Fruit fly (Drosophila melanogaster) whole organism, adult: ENCODE results near the gene CG42465.

ENCODE experiments used
- CG11617 ChIP-seq: fragments of 200-800 bp; sonication (Bioruptor generic); optimal IDR thresholded peaks from 2 replicates; lab custom pipeline; 2017; ENCODE audit warnings: mild to moderate bottlenecking, missing biosample characterization, missing genetic modification reagents, missing genetic modification characterization
- CG1620 ChIP-seq: fragments of 200-800 bp; sonication (Bioruptor generic); optimal IDR thresholded peaks from 2 replicates; lab custom pipeline; 2016; ENCODE audit warnings: missing biosample characterization, missing genetic modification characterization
- CG5204 ChIP-seq: fragments of 200-800 bp; sonication (Bioruptor generic); optimal IDR thresholded peaks from 2 replicates; lab custom pipeline; 2016; ENCODE audit warnings: missing biosample characterization, missing genetic modification characterization
- CG7101 ChIP-seq: fragments of 200-800 bp; sonication (Bioruptor generic); optimal IDR thresholded peaks from 2 replicates; lab custom pipeline; 2018; ENCODE audit warnings: missing biosample characterization, mild to moderate bottlenecking, missing genetic modification characterization, moderate library complexity
- Crg-1 ChIP-seq: fragments of 200-800 bp; sonication (Bioruptor generic); optimal IDR thresholded peaks from 2 replicates; lab custom pipeline; 2016; ENCODE audit warnings: missing biosample characterization, missing genetic modification characterization
- Hr96 ChIP-seq: fragments of 200-800 bp; sonication (Bioruptor generic); optimal IDR thresholded peaks from 2 replicates; lab custom pipeline; 2016; ENCODE audit warnings: missing biosample characterization, missing genetic modification characterization
- Mnt ChIP-seq: fragments of 200-800 bp; sonication (Bioruptor generic); optimal IDR thresholded peaks from 2 replicates; lab custom pipeline; 2016; ENCODE audit warnings: missing biosample characterization, mild to moderate bottlenecking, missing genetic modification characterization
- bab1 ChIP-seq: fragments of 200-800 bp; sonication (Bioruptor generic); optimal IDR thresholded peaks from 3 replicates; lab custom pipeline; 2019; ENCODE audit warnings: missing biosample characterization, mild to moderate bottlenecking, missing genetic modification characterization, moderate library complexity
- kay ChIP-seq: fragments of 200-800 bp; sonication (Bioruptor generic); peaks from one replicate; lab custom pipeline; 2016; ENCODE audit warnings: missing biosample characterization, missing genetic modification characterization, borderline replicate concordance
- ovo ChIP-seq: fragments of 200-800 bp; sonication (Bioruptor generic); optimal IDR thresholded peaks from 2 replicates; lab custom pipeline; 2016; ENCODE audit warnings: missing biosample characterization, missing genetic modification characterization

- TF ChIP-seq bab1 (GFP tag; lab: Kevin White, UChicago) (no peak), Mnt (GFP tag; lab: Kevin White, UChicago) (no peak), Crg-1 (GFP tag; lab: Kevin White, UChicago) (no peak), kay (GFP tag; lab: Kevin White, UChicago) (no peak), CG11617 (GFP tag; lab: Kevin White, UChicago) (no peak), CG1620 (GFP tag; lab: Kevin White, UChicago) (no peak), CG5204 (no peak), ovo (GFP tag; lab: Kevin White, UChicago) (no peak), Hr96 (GFP tag; lab: Kevin White, UChicago) (no peak), CG7101 (tag; lab: Kevin White, UChicago) (no peak)
These were observed 17.8 kb downstream of the CG42465 start, which contains the start of the genes lectin-24A and Shaw for dm6 chr2L:3717673-3718235.
